Worm (Caenorhabditis elegans) whole organism, L2 larva: ENCODE results near the gene T03E6.8.

Experiments used
- C34F6.9 ChIP-seq: fragments of 150-350 bp; optimal IDR thresholded peaks from 2 replicates; lab custom pipeline; 2014; ENCODE audit warnings: missing biosample characterization, missing genetic modification characterization
- ceh-16 ChIP-seq: fragments of 150-350 bp; optimal IDR thresholded peaks from 2 replicates; lab custom pipeline; 2014; ENCODE audit warnings: missing biosample characterization, missing genetic modification characterization
- lin-39 ChIP-seq: fragments of 150-350 bp; optimal IDR thresholded peaks from 2 replicates; lab custom pipeline; 2014; ENCODE audit warnings: missing biosample characterization, missing genetic modification reagents, missing genetic modification characterization
- mdl-1 ChIP-seq, 2 experiments: fragments of 150-350 bp in 1 of 2; sonication (generic microtip) in 1 of 2; optimal IDR thresholded peaks; 2 replicates each; lab custom pipeline; 2017; ENCODE audit warnings: missing biosample characterization in 2 of 2, missing genetic modification characterization in 2 of 2

DNA sequence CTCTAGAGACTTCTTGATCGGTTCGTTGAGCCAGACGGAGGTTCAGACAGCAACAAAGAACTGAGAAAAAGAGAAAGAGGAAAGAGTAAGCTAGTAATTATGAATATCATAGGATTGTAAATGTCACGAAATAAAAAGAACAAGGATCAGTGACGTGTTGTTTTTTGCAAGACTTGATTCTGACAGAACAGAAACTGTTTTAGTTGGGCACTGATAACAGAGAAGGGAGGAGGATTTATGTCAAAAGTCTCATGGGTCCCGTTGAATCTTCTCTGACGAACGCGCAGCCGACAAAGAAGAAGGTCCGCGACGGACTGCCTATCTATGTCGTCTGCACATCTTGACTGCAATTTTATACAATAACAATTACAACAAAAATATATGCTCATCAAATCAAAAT is 2.4 kb downstream of the T03E6.8 start, which contains the start of gene T03E6.9:
- TF ChIP-seq ceh-16 (tag; lab: Kevin White, UChicago) (no peak), C34F6.9 (tag; lab: Kevin White, UChicago) (no peak), mdl-1 (tag; optimal IDR thresholded peaks at IDR 0.05; lab: Kevin White, UChicago) (no peak), lin-39 (tag; lab: Kevin White, UChicago) (no peak)
